Worm (Caenorhabditis elegans) whole organism, L1 larva: ENCODE data around the gene Y97E10C.1.

Source experiments
- alr-1 ChIP-seq: fragments of 200-800 bp; sonication (Bioruptor generic); optimal IDR thresholded peaks from 2 replicates; lab custom pipeline; 2018; ENCODE audit warnings: borderline replicate concordance, mild to moderate bottlenecking, missing genetic modification characterization, missing compliant biosample characterization
- aly-2 ChIP-seq: fragments of 150-350 bp; optimal IDR thresholded peaks from 2 replicates; lab custom pipeline; 2014; ENCODE audit warnings: missing biosample characterization, missing genetic modification characterization
- ceh-63 ChIP-seq: fragments of 200-800 bp; sonication (Bioruptor generic); optimal IDR thresholded peaks from 2 replicates; lab custom pipeline; 2018; ENCODE audit warnings: mild to moderate bottlenecking, missing genetic modification characterization, missing compliant biosample characterization
- ceh-8 ChIP-seq: fragments of 200-800 bp; sonication (Bioruptor generic); optimal IDR thresholded peaks from 2 replicates; lab custom pipeline; 2018; ENCODE audit warnings: mild to moderate bottlenecking, missing genetic modification characterization, moderate library complexity, missing compliant biosample characterization
- ceh-90 ChIP-seq: sonication (generic microtip); optimal IDR thresholded peaks from 2 replicates; lab custom pipeline; 2016; ENCODE audit warnings: missing genetic modification characterization, missing compliant biosample characterization
- dsc-1 ChIP-seq: sonication (generic microtip); optimal IDR thresholded peaks from 2 replicates; lab custom pipeline; 2016; ENCODE audit warnings: mild to moderate bottlenecking, missing genetic modification characterization, missing compliant biosample characterization
- egl-13 ChIP-seq: sonication (generic microtip); optimal IDR thresholded peaks from 2 replicates; lab custom pipeline; 2016; ENCODE audit warnings: missing genotype, missing genetic modification reagents, missing genetic modification characterization, missing compliant biosample characterization
- egl-27 ChIP-seq, 2 experiments: fragments of 150-350 bp in 1 of 2; sonication (generic microtip); optimal IDR thresholded peaks; 3 replicates each; lab custom pipeline; 2017 to 2018; ENCODE audit warnings: missing biosample characterization in 2 of 2, missing genetic modification characterization in 2 of 2, missing genetic modification reagents in 2 of 2
- elt-2 ChIP-seq: sonication (generic microtip); optimal IDR thresholded peaks from 2 replicates; lab custom pipeline; 2016; ENCODE audit warnings: missing genetic modification characterization, mild to moderate bottlenecking, inconsistent platforms, missing compliant biosample characterization, missing genetic modification reagents
- elt-3 ChIP-seq, 6 experiments: fragments of 150-350 bp in 1 of 6; sonication (generic microtip); optimal IDR thresholded peaks; 2 replicates each; lab custom pipeline; 2017 to 2018; ENCODE audit warnings: missing biosample characterization in 6 of 6, missing genetic modification characterization in 6 of 6, inconsistent platforms in 1 of 6
- fkh-10 ChIP-seq: sonication (generic microtip); optimal IDR thresholded peaks from 2 replicates; lab custom pipeline; 2017; ENCODE audit warnings: missing biosample characterization, missing genetic modification reagents, missing genetic modification characterization
- fkh-8 ChIP-seq: sonication (generic microtip); optimal IDR thresholded peaks from 2 replicates; lab custom pipeline; 2016; ENCODE audit warnings: mild to moderate bottlenecking, missing genetic modification characterization, missing compliant biosample characterization
- fos-1 ChIP-seq: fragments of 150-350 bp; optimal IDR thresholded peaks from 2 replicates; lab custom pipeline; 2014; ENCODE audit warnings: missing biosample characterization, missing genetic modification characterization
- hlh-4 ChIP-seq: sonication (generic microtip); optimal IDR thresholded peaks from 2 replicates; lab custom pipeline; 2016; ENCODE audit warnings: mild to moderate bottlenecking, missing genetic modification characterization, missing compliant biosample characterization
- hpl-2 ChIP-seq: fragments of 150-350 bp; optimal IDR thresholded peaks from 2 replicates; lab custom pipeline; 2014; ENCODE audit warnings: missing biosample characterization, missing genetic modification reagents, missing genetic modification characterization
- isw-1 ChIP-seq: fragments of 200-800 bp; sonication (Bioruptor generic); IDR thresholded peaks from 2 replicates; pipeline ENCODE4 v1.3.6; 2022; ENCODE audit warnings: missing genetic modification characterization, missing compliant biosample characterization
- lin-13 ChIP-seq: fragments of 150-350 bp; optimal IDR thresholded peaks from 2 replicates; lab custom pipeline; 2014; ENCODE audit warnings: missing biosample characterization, missing genetic modification reagents, missing genetic modification characterization
- lin-14 ChIP-seq: fragments of 200-800 bp; sonication (Bioruptor generic); optimal IDR thresholded peaks from 2 replicates; lab custom pipeline; 2018; ENCODE audit warnings: mild to moderate bottlenecking, missing genetic modification characterization, moderate library complexity, missing compliant biosample characterization
- lin-35 ChIP-seq, 2 experiments: fragments of 150-350 bp; optimal IDR thresholded peaks; 2 replicates each; lab custom pipeline; 2014; ENCODE audit warnings: missing biosample characterization in 2 of 2, missing genetic modification characterization in 2 of 2, missing genetic modification reagents in 2 of 2
- lir-3 ChIP-seq: sonication (generic microtip); optimal IDR thresholded peaks from 2 replicates; lab custom pipeline; 2016; ENCODE audit warnings: mild to moderate bottlenecking, missing genetic modification characterization, moderate library complexity, missing compliant biosample characterization; ENCODE audit not compliant: poor library complexity
- lsy-2 ChIP-seq, 2 experiments: fragments of 150-350 bp; optimal IDR thresholded peaks; 2 replicates each; lab custom pipeline; 2014; ENCODE audit warnings: missing biosample characterization in 2 of 2, missing genetic modification characterization in 2 of 2
- mdl-1 ChIP-seq, 2 experiments: fragments of 150-350 bp; optimal IDR thresholded peaks; 2 replicates each; lab custom pipeline; 2014 to 2017; ENCODE audit warnings: missing biosample characterization in 2 of 2, missing genetic modification characterization in 2 of 2, inconsistent platforms in 1 of 2
- nhr-19 ChIP-seq: fragments of 200-800 bp; sonication (Bioruptor generic); conservative IDR thresholded peaks from 2 replicates; pipeline ENCODE4 v1.3.6; 2022; ENCODE audit warnings: missing genetic modification characterization, missing compliant biosample characterization
- nhr-20 ChIP-seq: sonication (generic microtip); optimal IDR thresholded peaks from 2 replicates; lab custom pipeline; 2016; ENCODE audit warnings: mild to moderate bottlenecking, missing genetic modification characterization, missing compliant biosample characterization
- nhr-237 ChIP-seq: fragments of 150-350 bp; optimal IDR thresholded peaks from 2 replicates; lab custom pipeline; 2014; ENCODE audit warnings: missing biosample characterization, missing genetic modification characterization
- nhr-28 ChIP-seq: fragments of 150-350 bp; optimal IDR thresholded peaks from 2 replicates; lab custom pipeline; 2014; ENCODE audit warnings: missing biosample characterization, missing genetic modification characterization
- nhr-47 ChIP-seq: sonication (generic microtip); optimal IDR thresholded peaks from 2 replicates; lab custom pipeline; 2016; ENCODE audit warnings: mild to moderate bottlenecking, missing genetic modification characterization, moderate library complexity, missing compliant biosample characterization
- nhr-71 ChIP-seq: sonication (generic microtip); optimal IDR thresholded peaks from 2 replicates; lab custom pipeline; 2016; ENCODE audit warnings: mild to moderate bottlenecking, missing genetic modification characterization, moderate library complexity, missing compliant biosample characterization
- nhr-77 ChIP-seq: fragments of 150-350 bp; optimal IDR thresholded peaks from 2 replicates; lab custom pipeline; 2014; ENCODE audit warnings: missing biosample characterization, missing genetic modification characterization
- nhr-90 ChIP-seq: sonication (generic microtip); optimal IDR thresholded peaks from 2 replicates; lab custom pipeline; 2016; ENCODE audit warnings: mild to moderate bottlenecking, missing genetic modification characterization, missing compliant biosample characterization; ENCODE audit not compliant: poor library complexity
- pag-3 ChIP-seq: sonication (generic microtip); optimal IDR thresholded peaks from 2 replicates; lab custom pipeline; 2017; ENCODE audit warnings: missing genetic modification characterization, mild to moderate bottlenecking, missing compliant biosample characterization, antibody characterized with exemption, borderline replicate concordance; ENCODE audit not compliant: insufficient read depth
- pax-3 ChIP-seq: fragments of 200-800 bp; sonication (Bioruptor generic); optimal IDR thresholded peaks from 2 replicates; lab custom pipeline; 2018; ENCODE audit warnings: mild to moderate bottlenecking, missing genetic modification characterization, moderate library complexity, missing compliant biosample characterization
- pqm-1 ChIP-seq: sonication (generic microtip); optimal IDR thresholded peaks from 3 replicates; lab custom pipeline; 2017; ENCODE audit warnings: missing biosample characterization, missing genetic modification characterization
- rnt-1 ChIP-seq: sonication (generic microtip); optimal IDR thresholded peaks from 2 replicates; lab custom pipeline; 2016; ENCODE audit warnings: mild to moderate bottlenecking, missing genetic modification characterization, moderate library complexity, missing compliant biosample characterization
- snu-23 ChIP-seq: sonication (generic microtip); optimal IDR thresholded peaks from 2 replicates; lab custom pipeline; 2016; ENCODE audit warnings: missing genetic modification characterization, missing compliant biosample characterization
- sox-4 ChIP-seq: sonication (generic microtip); optimal IDR thresholded peaks from 2 replicates; lab custom pipeline; 2016; ENCODE audit warnings: missing genetic modification characterization, missing compliant biosample characterization
- sup-37 ChIP-seq: fragments of 200-800 bp; sonication (Bioruptor generic); optimal IDR thresholded peaks from 2 replicates; lab custom pipeline; 2018; ENCODE audit warnings: mild to moderate bottlenecking, missing genetic modification characterization, missing compliant biosample characterization
- swsn-7 ChIP-seq: sonication (generic microtip); optimal IDR thresholded peaks from 2 replicates; lab custom pipeline; 2016; ENCODE audit warnings: missing genetic modification characterization, missing compliant biosample characterization
- tbx-2 ChIP-seq: sonication (generic microtip); optimal IDR thresholded peaks from 2 replicates; lab custom pipeline; 2016; ENCODE audit warnings: missing genetic modification characterization, missing compliant biosample characterization
- unc-130 ChIP-seq: fragments of 150-350 bp; optimal IDR thresholded peaks from 2 replicates; lab custom pipeline; 2017; ENCODE audit warnings: missing biosample characterization, missing genetic modification characterization, inconsistent platforms
- unc-30 ChIP-seq: sonication (generic microtip); optimal IDR thresholded peaks from 2 replicates; lab custom pipeline; 2017; ENCODE audit warnings: missing biosample characterization, missing genetic modification characterization
- unc-62 ChIP-seq: fragments of 150-350 bp; optimal IDR thresholded peaks from 2 replicates; lab custom pipeline; 2014; ENCODE audit warnings: missing biosample characterization, missing genetic modification reagents, missing genetic modification characterization
- unc-86 ChIP-seq: sonication (generic microtip); optimal IDR thresholded peaks from 2 replicates; lab custom pipeline; 2016; ENCODE audit warnings: missing genetic modification characterization, missing compliant biosample characterization
- unc-98 ChIP-seq: fragments of 200-800 bp; sonication (Bioruptor generic); IDR thresholded peaks from 2 replicates; pipeline ENCODE4 v1.3.6; 2022; ENCODE audit warnings: missing genetic modification characterization, missing compliant biosample characterization
- vab-15 ChIP-seq: sonication (generic microtip); optimal IDR thresholded peaks from 2 replicates; lab custom pipeline; 2017; ENCODE audit warnings: missing genotype, mild to moderate bottlenecking, missing genetic modification characterization, missing compliant biosample characterization
- zag-1 ChIP-seq: fragments of 150-350 bp; optimal IDR thresholded peaks from 2 replicates; lab custom pipeline; 2014; ENCODE audit warnings: missing biosample characterization, missing genetic modification characterization
- zip-4 ChIP-seq: fragments of 200-800 bp; sonication (Bioruptor generic); optimal IDR thresholded peaks from 2 replicates; lab custom pipeline; 2018; ENCODE audit warnings: mild to moderate bottlenecking, missing genetic modification characterization, moderate library complexity, missing compliant biosample characterization
- ztf-11 ChIP-seq, 2 experiments: sonication (generic microtip); optimal IDR thresholded peaks; 2 replicates each; lab custom pipeline; 2016 to 2017; ENCODE audit warnings: missing genetic modification characterization in 2 of 2, missing biosample characterization in 1 of 2, missing compliant biosample characterization in 1 of 2

Gene Y97E10C.1

DNA sequence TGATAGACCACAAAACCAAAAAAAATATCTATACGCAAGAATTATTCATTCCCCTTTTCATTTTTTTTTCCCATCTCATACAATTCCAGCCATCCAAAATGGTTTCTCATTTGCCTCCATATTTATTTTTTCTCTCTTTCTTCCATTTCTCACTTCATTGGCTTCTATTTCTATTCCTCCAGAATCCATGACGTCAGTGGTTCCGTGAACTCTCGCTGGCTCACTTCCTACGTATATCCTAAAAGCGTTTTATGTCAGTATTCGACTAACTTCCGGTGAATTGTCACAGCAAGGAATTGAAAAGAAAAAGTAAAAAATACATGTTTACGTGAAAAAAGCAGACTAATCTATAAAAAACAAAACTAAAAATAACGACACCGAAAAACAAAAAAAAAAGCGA, 1.8 kb upstream of the Y97E10C.1 start:
- no peak for TF ChIP-seq rnt-1 (tag; lab: Kevin White, UChicago)
- TF ChIP-seq egl-13 (tag; lab: Kevin White, UChicago), result peak; percentile 37
- peak; percentile 71 for TF ChIP-seq fkh-8
- peak; percentile 55 for TF ChIP-seq unc-86 (tag; lab: Kevin White, UChicago)
- TF ChIP-seq pqm-1, result no peak
- TF ChIP-seq egl-27 (tag; optimal IDR thresholded peaks at IDR 0.05; lab: Kevin White, UChicago), result no peak
- TF ChIP-seq nhr-47 (tag; lab: Kevin White, UChicago), result peak; percentile 30
- peak; percentile 75 for TF ChIP-seq lin-14 (GFP tag; lab: Kevin White, UChicago)
- no peak for TF ChIP-seq pax-3
- TF ChIP-seq tbx-2, result peak; percentile 13
- no peak for TF ChIP-seq sup-37
- peak; percentile 15 for TF ChIP-seq dsc-1 (tag; lab: Kevin White, UChicago)
- no peak for TF ChIP-seq aly-2
- TF ChIP-seq vab-15 (tag; lab: Kevin White, UChicago), result no peak
- TF ChIP-seq nhr-71, result peak; percentile 64

DNA sequence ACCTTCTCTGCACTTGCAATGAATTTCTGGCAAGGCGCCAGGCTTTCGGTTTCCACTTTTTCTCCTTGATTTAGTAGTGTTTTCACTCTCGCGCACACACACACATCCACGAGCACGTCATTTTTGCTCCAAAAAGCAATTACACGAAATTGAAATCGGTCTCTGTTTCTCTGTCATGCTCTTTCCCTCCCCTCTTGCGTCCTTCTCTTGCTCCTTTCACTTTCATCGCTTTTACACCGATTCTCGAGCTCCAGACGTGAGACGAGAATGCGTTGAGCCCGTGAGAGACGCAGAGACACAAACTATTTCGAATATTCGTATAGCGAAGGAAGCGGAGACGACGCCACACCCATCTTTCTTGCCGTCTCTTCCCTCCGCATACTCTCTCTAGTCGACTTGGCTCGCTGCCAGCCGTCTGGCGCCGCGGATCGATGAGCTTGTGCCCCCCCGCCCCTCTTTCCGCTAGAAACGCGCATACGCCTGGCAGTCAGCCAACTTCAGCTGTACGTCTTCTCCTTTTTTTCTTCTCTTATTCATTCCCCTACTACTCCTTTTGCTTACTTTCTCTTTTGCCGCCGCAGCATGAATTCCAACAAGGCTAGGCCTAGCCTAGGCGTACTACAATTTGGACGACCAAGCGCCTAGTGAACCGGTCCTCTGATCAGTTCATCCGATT, 538 bp upstream of the Y97E10C.1 start:
- TF ChIP-seq sox-4 (tag; lab: Kevin White, UChicago) (peak; percentile 75), tbx-2 (peak; percentile 93), elt-3 (tag; optimal IDR thresholded peaks at IDR 0.05; lab: Kevin White, UChicago) (peak in 1 of 6 experiments; percentile 41), elt-2 (tag; lab: Kevin White, UChicago) (peak; percentile 45), pag-3 (tag; lab: Kevin White, UChicago) (no peak), nhr-19 (GFP tag; lab: Robert Waterston, UW) (peak; percentile 71), egl-13 (tag; lab: Kevin White, UChicago) (peak; percentile 96), lir-3 (tag; lab: Kevin White, UChicago) (no peak), unc-30 (tag; lab: Kevin White, UChicago) (no peak), swsn-7 (peak; percentile 86), unc-98 (GFP tag; lab: Robert Waterston, UW) (peak; percentile 49; the same call in 1 of the 2 replicates), lin-13 (peak; percentile 43), fos-1 (tag; lab: Kevin White, UChicago) (peak; percentile 75), lsy-2 (tag; optimal IDR thresholded peaks at IDR 0.05; lab: Kevin White, UChicago) (peak; percentile 64 to 78), nhr-71 (peak; percentile 96), snu-23 (GFP tag; lab: Kevin White, UChicago) (peak; percentile 80), unc-86 (tag; lab: Kevin White, UChicago) (peak; percentile 90), ceh-63 (GFP tag; lab: Kevin White, UChicago) (no peak), nhr-77 (tag; lab: Kevin White, UChicago) (peak; percentile 85), fkh-10 (peak; percentile 88), unc-62 (GFP tag; lab: Kevin White, UChicago) (no peak), sup-37 (no peak), alr-1 (tag; lab: Kevin White, UChicago) (no peak), ztf-11 (tag; optimal IDR thresholded peaks at IDR 0.05; lab: Kevin White, UChicago) (peak in 1 of 2 experiments; percentile 64), nhr-90 (tag; lab: Kevin White, UChicago) (no peak), lin-35 (GFP tag; optimal IDR thresholded peaks at IDR 0.05; lab: Kevin White, UChicago) (peak in 1 of 2 experiments; percentile 67), egl-27 (tag; optimal IDR thresholded peaks at IDR 0.05; lab: Kevin White, UChicago) (peak in 1 of 2 experiments; percentile 89), zip-4 (GFP tag; lab: Kevin White, UChicago) (peak; percentile 52), vab-15 (tag; lab: Kevin White, UChicago) (no peak), ceh-90 (tag; lab: Kevin White, UChicago) (no peak), zag-1 (peak; percentile 56), hlh-4 (tag; lab: Kevin White, UChicago) (peak; percentile 19), mdl-1 (tag; optimal IDR thresholded peaks at IDR 0.05; lab: Kevin White, UChicago) (no peak), ceh-8 (GFP tag; lab: Kevin White, UChicago) (peak; percentile 74), isw-1 (GFP tag; lab: Robert Waterston, UW) (peak; percentile 72), unc-130 (tag; lab: Kevin White, UChicago) (peak; percentile 36), nhr-237 (tag; lab: Kevin White, UChicago) (no peak), nhr-20 (tag; lab: Kevin White, UChicago) (peak; percentile 75), hpl-2 (GFP tag; lab: Kevin White, UChicago) (no peak), nhr-28 (tag; lab: Kevin White, UChicago) (no peak)
